Worm (Caenorhabditis elegans) whole organism, L1 larva: ENCODE measurements around the gene C17B7.15.
"Not testable (repeated sequence)": the region's sequence is repeated elsewhere in the genome, so short reads cannot be mapped to it uniquely, and the experiment has no call there.

Source experiments
- C16A3.4 ChIP-seq: fragments of 150-350 bp; optimal IDR thresholded peaks from 2 replicates; lab custom pipeline; 2014; ENCODE audit warnings: missing biosample characterization, missing genetic modification characterization
- Y116A8C.19 ChIP-seq: sonication (generic microtip); optimal IDR thresholded peaks from 2 replicates; lab custom pipeline; 2016; ENCODE audit warnings: missing compliant biosample characterization, missing genetic modification characterization, borderline replicate concordance
- aly-2 ChIP-seq: fragments of 150-350 bp; optimal IDR thresholded peaks from 2 replicates; lab custom pipeline; 2014; ENCODE audit warnings: missing biosample characterization, missing genetic modification characterization
- blmp-1 ChIP-seq: fragments of 150-350 bp; optimal IDR thresholded peaks from 2 replicates; lab custom pipeline; 2014; ENCODE audit warnings: missing biosample characterization, missing genetic modification characterization
- ceh-63 ChIP-seq: fragments of 200-800 bp; sonication (Bioruptor generic); optimal IDR thresholded peaks from 2 replicates; lab custom pipeline; 2018; ENCODE audit warnings: mild to moderate bottlenecking, missing genetic modification characterization, missing compliant biosample characterization
- ceh-8 ChIP-seq: fragments of 200-800 bp; sonication (Bioruptor generic); optimal IDR thresholded peaks from 2 replicates; lab custom pipeline; 2018; ENCODE audit warnings: mild to moderate bottlenecking, missing genetic modification characterization, moderate library complexity, missing compliant biosample characterization
- ceh-82 ChIP-seq, 3 experiments: fragments of 150-350 bp in 1 of 3; sonication (generic microtip) in 2 of 3; optimal IDR thresholded peaks; 2 replicates each; lab custom pipeline; 2014 to 2017; ENCODE audit warnings: missing biosample characterization in 3 of 3, missing genetic modification characterization in 3 of 3
- ceh-88 ChIP-seq: fragments of 200-800 bp; sonication (Bioruptor generic); IDR thresholded peaks from 2 replicates; pipeline ENCODE4 v1.3.6; 2022; ENCODE audit warnings: missing genetic modification characterization, missing compliant biosample characterization
- ceh-90 ChIP-seq: sonication (generic microtip); optimal IDR thresholded peaks from 2 replicates; lab custom pipeline; 2016; ENCODE audit warnings: missing genetic modification characterization, missing compliant biosample characterization
- dpl-1 ChIP-seq, 3 experiments: fragments of 150-350 bp in 2 of 3; sonication (generic microtip) in 1 of 3; optimal IDR thresholded peaks; 2 replicates each; lab custom pipeline; 2014 to 2017; ENCODE audit warnings: missing biosample characterization in 3 of 3, missing genetic modification characterization in 3 of 3, missing genetic modification reagents in 3 of 3
- dsc-1 ChIP-seq: sonication (generic microtip); optimal IDR thresholded peaks from 2 replicates; lab custom pipeline; 2016; ENCODE audit warnings: mild to moderate bottlenecking, missing genetic modification characterization, missing compliant biosample characterization
- efl-1 ChIP-seq, 4 experiments: fragments of 150-350 bp; optimal IDR thresholded peaks in 3 of 4; peaks in 1 of 4; 1 replicate in 1 of 4; 2 replicates in 3 of 4; lab custom pipeline; 2014; ENCODE audit warnings: missing biosample characterization in 2 of 4, missing genetic modification characterization in 2 of 4, missing genetic modification reagents in 2 of 4
- elt-3 ChIP-seq, 6 experiments: fragments of 150-350 bp in 1 of 6; sonication (generic microtip); optimal IDR thresholded peaks; 2 replicates each; lab custom pipeline; 2017 to 2018; ENCODE audit warnings: missing biosample characterization in 6 of 6, missing genetic modification characterization in 6 of 6, inconsistent platforms in 1 of 6
- fkh-10 ChIP-seq: sonication (generic microtip); optimal IDR thresholded peaks from 2 replicates; lab custom pipeline; 2017; ENCODE audit warnings: missing biosample characterization, missing genetic modification reagents, missing genetic modification characterization
- fkh-4 ChIP-seq: sonication (generic microtip); optimal IDR thresholded peaks from 2 replicates; lab custom pipeline; 2016; ENCODE audit warnings: missing compliant biosample characterization, missing genetic modification characterization, borderline replicate concordance
- fkh-8 ChIP-seq: sonication (generic microtip); optimal IDR thresholded peaks from 2 replicates; lab custom pipeline; 2016; ENCODE audit warnings: mild to moderate bottlenecking, missing genetic modification characterization, missing compliant biosample characterization
- hpl-2 ChIP-seq: fragments of 150-350 bp; optimal IDR thresholded peaks from 2 replicates; lab custom pipeline; 2014; ENCODE audit warnings: missing biosample characterization, missing genetic modification reagents, missing genetic modification characterization
- irx-1 ChIP-seq: sonication (generic microtip); optimal IDR thresholded peaks from 2 replicates; lab custom pipeline; 2016; ENCODE audit warnings: missing genetic modification characterization, missing compliant biosample characterization
- isw-1 ChIP-seq: fragments of 200-800 bp; sonication (Bioruptor generic); IDR thresholded peaks from 2 replicates; pipeline ENCODE4 v1.3.6; 2022; ENCODE audit warnings: missing genetic modification characterization, missing compliant biosample characterization
- jun-1 ChIP-seq: fragments of 150-350 bp; optimal IDR thresholded peaks from 2 replicates; lab custom pipeline; 2014; ENCODE audit warnings: missing biosample characterization, missing genetic modification reagents, missing genetic modification characterization
- lin-15B ChIP-seq: fragments of 150-350 bp; sonication (generic microtip); optimal IDR thresholded peaks from 3 replicates; lab custom pipeline; 2014; ENCODE audit warnings: missing biosample characterization, missing genetic modification characterization
- lin-35 ChIP-seq, 2 experiments: fragments of 150-350 bp; optimal IDR thresholded peaks; 2 replicates each; lab custom pipeline; 2014; ENCODE audit warnings: missing biosample characterization in 2 of 2, missing genetic modification characterization in 2 of 2, missing genetic modification reagents in 2 of 2
- lsy-2 ChIP-seq, 2 experiments: fragments of 150-350 bp; optimal IDR thresholded peaks; 2 replicates each; lab custom pipeline; 2014; ENCODE audit warnings: missing biosample characterization in 2 of 2, missing genetic modification characterization in 2 of 2
- mdl-1 ChIP-seq, 2 experiments: fragments of 150-350 bp; optimal IDR thresholded peaks; 2 replicates each; lab custom pipeline; 2014 to 2017; ENCODE audit warnings: missing biosample characterization in 2 of 2, missing genetic modification characterization in 2 of 2, inconsistent platforms in 1 of 2
- nhr-11 ChIP-seq: fragments of 150-350 bp; optimal IDR thresholded peaks from 2 replicates; lab custom pipeline; 2014; ENCODE audit warnings: missing biosample characterization, missing genetic modification characterization
- nhr-19 ChIP-seq: fragments of 200-800 bp; sonication (Bioruptor generic); conservative IDR thresholded peaks from 2 replicates; pipeline ENCODE4 v1.3.6; 2022; ENCODE audit warnings: missing genetic modification characterization, missing compliant biosample characterization
- nhr-28 ChIP-seq: fragments of 150-350 bp; optimal IDR thresholded peaks from 2 replicates; lab custom pipeline; 2014; ENCODE audit warnings: missing biosample characterization, missing genetic modification characterization
- nhr-47 ChIP-seq: sonication (generic microtip); optimal IDR thresholded peaks from 2 replicates; lab custom pipeline; 2016; ENCODE audit warnings: mild to moderate bottlenecking, missing genetic modification characterization, moderate library complexity, missing compliant biosample characterization
- nhr-71 ChIP-seq: sonication (generic microtip); optimal IDR thresholded peaks from 2 replicates; lab custom pipeline; 2016; ENCODE audit warnings: mild to moderate bottlenecking, missing genetic modification characterization, moderate library complexity, missing compliant biosample characterization
- nhr-77 ChIP-seq: fragments of 150-350 bp; optimal IDR thresholded peaks from 2 replicates; lab custom pipeline; 2014; ENCODE audit warnings: missing biosample characterization, missing genetic modification characterization
- pag-3 ChIP-seq: sonication (generic microtip); optimal IDR thresholded peaks from 2 replicates; lab custom pipeline; 2017; ENCODE audit warnings: missing genetic modification characterization, mild to moderate bottlenecking, missing compliant biosample characterization, antibody characterized with exemption, borderline replicate concordance; ENCODE audit not compliant: insufficient read depth
- pqm-1 ChIP-seq: sonication (generic microtip); optimal IDR thresholded peaks from 3 replicates; lab custom pipeline; 2017; ENCODE audit warnings: missing biosample characterization, missing genetic modification characterization
- rnt-1 ChIP-seq: sonication (generic microtip); optimal IDR thresholded peaks from 2 replicates; lab custom pipeline; 2016; ENCODE audit warnings: mild to moderate bottlenecking, missing genetic modification characterization, moderate library complexity, missing compliant biosample characterization
- snu-23 ChIP-seq: sonication (generic microtip); optimal IDR thresholded peaks from 2 replicates; lab custom pipeline; 2016; ENCODE audit warnings: missing genetic modification characterization, missing compliant biosample characterization
- sox-4 ChIP-seq: sonication (generic microtip); optimal IDR thresholded peaks from 2 replicates; lab custom pipeline; 2016; ENCODE audit warnings: missing genetic modification characterization, missing compliant biosample characterization
- vab-15 ChIP-seq: sonication (generic microtip); optimal IDR thresholded peaks from 2 replicates; lab custom pipeline; 2017; ENCODE audit warnings: missing genotype, mild to moderate bottlenecking, missing genetic modification characterization, missing compliant biosample characterization
- xbp-1 ChIP-seq: sonication (generic microtip); optimal IDR thresholded peaks from 2 replicates; lab custom pipeline; 2016; ENCODE audit warnings: missing genetic modification characterization, missing compliant biosample characterization
- zag-1 ChIP-seq: fragments of 150-350 bp; optimal IDR thresholded peaks from 2 replicates; lab custom pipeline; 2014; ENCODE audit warnings: missing biosample characterization, missing genetic modification characterization
- ztf-4 ChIP-seq: fragments of 150-350 bp; optimal IDR thresholded peaks from 2 replicates; lab custom pipeline; 2014; ENCODE audit warnings: missing biosample characterization, missing genetic modification characterization

Gene C17B7.15

ce11 chrV:3391005-3391404 is 41.0 kb downstream of the C17B7.15 start (continued):
- TF ChIP-seq rnt-1 (tag; lab: Kevin White, UChicago) (peak; percentile 85), nhr-71 (tag; lab: Kevin White, UChicago) (peak; percentile 91), nhr-47 (tag; lab: Kevin White, UChicago) (peak; percentile 79), dsc-1 (tag; lab: Kevin White, UChicago) (peak; percentile 17), mdl-1 (tag; optimal IDR thresholded peaks at IDR 0.05; lab: Kevin White, UChicago) (peak in 1 of 2 experiments; percentile 81), nhr-28 (tag; lab: Kevin White, UChicago) (no peak), zag-1 (tag; lab: Kevin White, UChicago) (no peak), irx-1 (peak; percentile 55), nhr-77 (peak; percentile 73), fkh-10 (GFP tag; lab: Kevin White, UChicago) (no peak), snu-23 (GFP tag; lab: Kevin White, UChicago) (peak; percentile 89), nhr-11 (no peak), vab-15 (tag; lab: Kevin White, UChicago) (no peak), ceh-82 (tag; optimal IDR thresholded peaks at IDR 0.05; lab: Kevin White, UChicago) (peak; percentile 27 to 63 (median 28)), hpl-2 (peak; percentile 64), dpl-1 (GFP tag; optimal IDR thresholded peaks at IDR 0.05; lab: Kevin White, UChicago) (peak; percentile 60 to 81 (median 76)), ztf-4 (tag; lab: Kevin White, UChicago) (peak; percentile 30), jun-1 (tag; lab: Kevin White, UChicago) (peak; percentile 66), nhr-19 (GFP tag; lab: Robert Waterston, UW) (peak; percentile 87)
- TF ChIP-seq, all 84 proteins: peak for 41

ce11 chrV:3394065-3394464 is 44.1 kb downstream of the C17B7.15 start:
- no peak for TF ChIP-seq ceh-90 (tag; lab: Kevin White, UChicago)
- TF ChIP-seq efl-1 (optimal IDR thresholded peaks at IDR 0.05; lab: Kevin White, UChicago), result no peak
- peak in 1 of 2 experiments; percentile 62 for TF ChIP-seq efl-1 (GFP tag; optimal IDR thresholded peaks at IDR 0.05 in 1 of 2; lab: Kevin White, UChicago)

ce11 chrV:3394694-3395240 is 44.8 kb downstream of the C17B7.15 start, which contains the start of gene T20D4.15:
T20D4.15 (minus strand) TSS chrV:3394744.
- TF ChIP-seq fkh-8 (tag; lab: Kevin White, UChicago), result no peak
- no peak for TF ChIP-seq sox-4
- no peak for TF ChIP-seq blmp-1 (tag; lab: Kevin White, UChicago)
- no peak for TF ChIP-seq Y116A8C.19 (tag; lab: Kevin White, UChicago)
- no peak for TF ChIP-seq ceh-8 (GFP tag; lab: Kevin White, UChicago)
- TF ChIP-seq nhr-11, result no peak
- no peak for TF ChIP-seq xbp-1 (tag; lab: Kevin White, UChicago)
- TF ChIP-seq ceh-88 (GFP tag; lab: Robert Waterston, UW), result no peak
- TF ChIP-seq lsy-2 (tag; optimal IDR thresholded peaks at IDR 0.05; lab: Kevin White, UChicago), result no peak
- no peak for TF ChIP-seq pag-3
- no peak for TF ChIP-seq ceh-63

- TF ChIP-seq snu-23 (GFP tag; lab: Kevin White, UChicago); rnt-1 (tag; lab: Kevin White, UChicago); isw-1 (GFP tag; lab: Robert Waterston, UW): not testable (repeated sequence)
These were observed 46.8 kb downstream of the C17B7.15 start, which contains the start of gene T20D4.12 for ce11 chrV:3396765-3397164. T20D4.12 (plus strand) TSS chrV:3397065.

- TF ChIP-seq nhr-77, result no peak
- no peak for TF ChIP-seq irx-1
- TF ChIP-seq jun-1 (tag; lab: Kevin White, UChicago), result no peak
- no peak for TF ChIP-seq aly-2 (tag; lab: Kevin White, UChicago)
- no peak for TF ChIP-seq lin-35 (GFP tag; optimal IDR thresholded peaks at IDR 0.05; lab: Kevin White, UChicago)
- TF ChIP-seq C16A3.4 (tag; lab: Kevin White, UChicago), result no peak
- TF ChIP-seq nhr-47 (tag; lab: Kevin White, UChicago), result no peak
- no peak for TF ChIP-seq elt-3 (tag; optimal IDR thresholded peaks at IDR 0.05; lab: Kevin White, UChicago)
- TF ChIP-seq fkh-4 (tag; lab: Kevin White, UChicago), result no peak
- no peak for TF ChIP-seq lin-15B
- no peak for TF ChIP-seq efl-1 (optimal IDR thresholded peaks at IDR 0.05; lab: Kevin White, UChicago)
- no peak for TF ChIP-seq efl-1 (GFP tag; optimal IDR thresholded peaks at IDR 0.05 in 1 of 2; lab: Kevin White, UChicago)
- TF ChIP-seq vab-15 (tag; lab: Kevin White, UChicago), result no peak
- TF ChIP-seq pqm-1, result no peak
These were observed 48.3 kb downstream of the C17B7.15 start, which contains the start of gene T20D4.11 for ce11 chrV:3398314-3398713. T20D4.11 (plus strand) TSS chrV:3398690.
